Worm (Caenorhabditis elegans) whole organism, L3 larva: Measurements from ENCODE around the gene dhs-13.

Source experiments
- fos-1 ChIP-seq: fragments of 150-350 bp; optimal IDR thresholded peaks from 2 replicates; lab custom pipeline; 2014; ENCODE audit warnings: missing biosample characterization, missing genetic modification characterization
- lin-39 ChIP-seq: fragments of 150-350 bp; optimal IDR thresholded peaks from 2 replicates; lab custom pipeline; 2018; ENCODE audit warnings: missing biosample characterization, missing genetic modification reagents, missing genetic modification characterization
- pqm-1 ChIP-seq: fragments of 150-350 bp; optimal IDR thresholded peaks from 2 replicates; lab custom pipeline; 2017; ENCODE audit warnings: missing biosample characterization, missing genetic modification characterization, inconsistent platforms
- unc-62 ChIP-seq: fragments of 150-350 bp; sonication (generic microtip); optimal IDR thresholded peaks from 4 replicates; lab custom pipeline; 2014; ENCODE audit warnings: missing biosample characterization, missing genetic modification reagents, missing genetic modification characterization

ce11 chrV:1821287-1821686 lies 49.8 kb upstream of the dhs-13 start, which contains the start of the genes gly-7 and mrpl-39:
- TF ChIP-seq lin-39 (tag; lab: Kevin White, UChicago) (no peak), fos-1 (tag; lab: Kevin White, UChicago) (no peak), pqm-1 (no peak), unc-62 (no peak)
